Fruit fly (Drosophila melanogaster) whole organism, embryonic: ENCODE data around the gene Pgd.

Experiments
- CG17568 ChIP-seq: fragments of 200-800 bp; sonication (Bioruptor generic); optimal IDR thresholded peaks from 2 replicates; lab custom pipeline; 2018; ENCODE audit warnings: missing biosample characterization, mild to moderate bottlenecking, missing genetic modification characterization, moderate library complexity
- CG6254 ChIP-seq: fragments of 200-800 bp; sonication (Bioruptor generic); optimal IDR thresholded peaks from 3 replicates; lab custom pipeline; 2017; ENCODE audit warnings: mild to moderate bottlenecking, missing biosample characterization, missing genetic modification reagents, missing genetic modification characterization
- HHEX ChIP-seq: fragments of 200-800 bp; sonication (Bioruptor generic); optimal IDR thresholded peaks from 3 replicates; lab custom pipeline; 2017; ENCODE audit warnings: missing biosample characterization, mild to moderate bottlenecking, missing genetic modification characterization, missing genetic modification reagents
- Hand ChIP-seq: fragments of 200-800 bp; sonication (Bioruptor generic); optimal IDR thresholded peaks from 2 replicates; lab custom pipeline; 2017; ENCODE audit warnings: mild to moderate bottlenecking, missing biosample characterization, missing genetic modification reagents, missing genetic modification characterization
- Hr51 ChIP-seq, 2 experiments: fragments of 200-800 bp; sonication (Bioruptor generic); optimal IDR thresholded peaks; 2 replicates in 1 of 2; 3 replicates in 1 of 2; lab custom pipeline; 2016 to 2018; ENCODE audit warnings: missing biosample characterization in 2 of 2, missing genetic modification characterization in 2 of 2, mild to moderate bottlenecking in 1 of 2, moderate library complexity in 1 of 2
- Hr78 ChIP-seq, 2 experiments: fragments of 200-800 bp in 1 of 2; fragments of >200 bp in 1 of 2; sonication (Bioruptor generic) in 1 of 2; optimal IDR thresholded peaks; 2 replicates each; lab custom pipeline; 2017 to 2019; ENCODE audit warnings: missing biosample characterization in 2 of 2, missing genetic modification characterization in 2 of 2, mild to moderate bottlenecking in 1 of 2, moderate library complexity in 1 of 2
- Lpt ChIP-seq: fragments of >200 bp; optimal IDR thresholded peaks from 2 replicates; lab custom pipeline; 2018; ENCODE audit warnings: missing biosample characterization, missing genetic modification characterization
- Rx ChIP-seq: fragments of 200-800 bp; sonication (Bioruptor generic); IDR thresholded peaks from 2 replicates; pipeline ENCODE4 v1.3.6; 2022; ENCODE audit warnings: missing biosample characterization, missing genetic modification characterization
- Spps ChIP-seq: fragments of 200-800 bp; sonication (Bioruptor generic); optimal IDR thresholded peaks from 2 replicates; lab custom pipeline; 2018; ENCODE audit warnings: missing biosample characterization, mild to moderate bottlenecking, missing genetic modification characterization
- row ChIP-seq: fragments of 200-800 bp; sonication (Bioruptor generic); IDR thresholded peaks from 3 replicates; pipeline ENCODE4 v1.3.6; 2022; ENCODE audit warnings: missing biosample characterization, missing genetic modification characterization
- sima ChIP-seq: fragments of 200-800 bp; sonication (Bioruptor generic); optimal IDR thresholded peaks from 2 replicates; lab custom pipeline; 2016; ENCODE audit warnings: missing biosample characterization, missing genetic modification characterization
- ttk ChIP-seq: fragments of 200-800 bp; sonication (Bioruptor generic); IDR thresholded peaks from 2 replicates; pipeline ENCODE4 v2.1.2; 2022; ENCODE audit warnings: missing biosample characterization, missing genetic modification characterization

DNA sequence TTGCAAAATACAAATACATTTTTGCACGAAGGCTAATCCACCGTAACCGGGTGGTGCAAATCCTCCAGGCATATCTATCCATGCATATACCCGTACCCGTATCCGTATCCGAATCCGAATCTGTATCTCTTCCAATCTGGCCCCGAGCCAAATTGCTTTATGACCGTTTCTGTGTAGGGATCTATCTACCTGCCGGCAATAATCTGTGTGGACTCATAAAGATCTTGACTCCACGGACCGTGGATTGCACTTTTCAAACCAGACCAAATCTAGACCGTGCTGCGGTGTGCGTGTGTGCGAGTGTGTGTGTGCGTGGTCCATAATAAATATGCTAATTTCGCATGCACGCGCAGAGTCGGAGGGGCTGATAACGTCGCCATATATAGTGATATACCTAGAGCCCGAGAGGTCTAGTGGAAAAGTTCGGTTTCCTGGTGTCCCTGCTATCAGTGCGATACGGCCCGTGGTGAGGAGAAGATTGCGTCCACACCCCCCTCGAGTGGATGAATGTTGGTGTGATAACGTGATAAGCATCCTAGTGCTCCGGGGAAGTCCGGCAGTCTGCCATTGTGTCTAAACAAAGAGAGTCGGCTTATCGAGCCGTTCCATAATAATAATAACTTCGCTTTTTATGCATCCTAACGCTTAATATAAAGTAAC, 2.5 kb upstream of the Pgd start:
- TF ChIP-seq Hand (GFP tag; lab: Kevin White, UChicago) (no peak), HHEX (GFP tag; lab: Kevin White, UChicago) (no peak), CG17568 (GFP tag; lab: Kevin White, UChicago) (no peak), CG6254 (GFP tag; lab: Kevin White, UChicago) (no peak), sima (GFP tag; lab: Kevin White, UChicago) (no peak), Hr78 (GFP tag; optimal IDR thresholded peaks at IDR 0.05; lab: Kevin White, UChicago) (no peak), ttk (GFP tag; lab: Robert Waterston, UW) (no peak), row (GFP tag; lab: Robert Waterston, UW) (no peak), Rx (GFP tag; lab: Robert Waterston, UW) (no peak), Lpt (GFP tag; lab: Kevin White, UChicago) (no peak), Spps (no peak), Hr51 (GFP tag; optimal IDR thresholded peaks at IDR 0.05; lab: Kevin White, UChicago) (no peak)
